Fruit fly (Drosophila melanogaster): ENCODE data around the gene Spn.

The Spn gene

DNA sequence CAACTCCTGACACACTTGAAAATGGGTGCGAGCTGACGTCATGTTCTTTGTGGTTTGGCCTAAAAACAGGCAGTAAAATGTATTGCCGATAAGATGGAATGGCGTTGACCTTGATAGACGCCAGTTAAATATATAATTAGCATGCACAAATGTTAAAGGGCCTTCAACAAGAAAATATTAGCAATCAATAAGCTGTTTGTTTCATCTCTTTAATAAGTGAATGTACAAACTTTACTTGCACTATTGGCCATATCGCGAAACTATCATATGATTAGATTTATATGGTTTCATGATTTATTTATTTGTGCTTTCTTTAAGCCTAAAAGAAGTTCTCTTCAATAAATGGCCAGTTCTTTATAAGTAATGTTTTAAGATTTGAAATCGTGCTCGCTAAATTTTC lies 92.1 kb downstream of the Spn start:
- TF ChIP-seq Med (GFP tag): peak; percentile 12
- peak; percentile 67 for TF ChIP-seq sens (GFP tag)
- no peak for TF ChIP-seq CG2120 (GFP tag; optimal IDR thresholded peaks at IDR 0.05)

DNA sequence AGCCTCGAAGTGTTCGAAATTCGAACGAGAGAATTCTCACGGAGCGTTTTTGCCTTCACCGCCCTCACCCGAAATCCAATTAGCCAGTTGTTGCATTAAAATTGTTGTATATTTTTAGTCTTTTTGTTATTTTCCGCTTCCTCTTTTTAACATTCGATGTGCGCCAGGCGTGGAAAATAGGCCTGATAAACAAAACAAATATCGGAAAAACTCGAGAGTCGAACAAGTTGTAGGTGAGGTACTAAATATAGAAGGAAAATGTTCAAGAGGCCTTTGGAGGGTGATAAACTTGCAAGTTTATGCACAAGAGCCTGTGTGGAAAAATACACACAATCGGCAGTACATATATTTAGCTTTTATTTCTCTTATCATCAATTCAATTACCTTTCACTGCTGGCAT lies 95.3 kb downstream of the Spn start:
- TF ChIP-seq Adf1 (GFP tag; IDR thresholded peaks at IDR 0.05) (no peak), dan (GFP tag; IDR thresholded peaks at IDR 0.05) (no peak), crol (GFP tag; IDR thresholded peaks at IDR 0.05) (peak; percentile 17; the same call in 1 of the 2 replicates), fu2 (GFP tag; optimal IDR thresholded peaks at IDR 0.05) (no peak), insv (GFP tag; optimal IDR thresholded peaks at IDR 0.05) (peak in 1 of 2 experiments; percentile 37), kah (GFP tag; optimal IDR thresholded peaks at IDR 0.05) (peak; percentile 86)

DNA sequence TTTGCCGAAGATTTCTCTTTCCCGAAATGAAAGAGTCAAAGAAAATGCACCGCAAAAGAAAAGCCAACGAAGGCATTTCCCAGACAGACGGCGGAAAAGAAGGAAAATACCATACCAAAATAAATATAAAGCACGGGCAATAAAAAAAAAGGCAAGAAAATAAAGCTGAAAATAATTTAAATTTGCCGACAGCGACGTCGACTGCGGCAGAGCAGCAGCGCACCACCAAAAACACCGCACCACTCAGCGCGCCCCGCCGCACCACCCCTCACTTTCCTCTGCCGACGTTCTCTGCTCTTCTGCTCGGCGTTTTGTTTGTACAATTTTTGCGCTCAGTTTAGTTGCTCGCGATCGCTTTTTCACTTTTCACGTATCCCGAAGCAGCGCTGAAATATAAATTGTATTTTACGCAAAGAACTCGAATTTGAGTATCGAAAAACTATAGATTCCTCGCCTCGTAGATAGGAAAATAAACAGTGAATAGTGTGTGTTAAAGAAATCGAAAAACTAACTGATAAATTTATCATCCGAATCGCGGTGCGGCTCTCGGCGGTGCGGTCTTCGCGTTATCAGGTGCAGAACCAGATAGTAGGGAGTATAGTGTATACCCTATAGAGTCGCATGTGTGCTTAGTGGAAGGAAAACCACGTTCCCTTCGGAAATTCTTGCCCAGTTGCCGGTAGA lies 96.4 kb downstream of the Spn start:
- TF ChIP-seq CG15479 (GFP tag; optimal IDR thresholded peaks at IDR 0.05): peak; percentile 62
- TF ChIP-seq D19A (tag; optimal IDR thresholded peaks at IDR 0.05): peak; percentile 76
- peak; percentile 98 for TF ChIP-seq crol (GFP tag; IDR thresholded peaks at IDR 0.05)
- TF ChIP-seq chm (GFP tag; IDR thresholded peaks at IDR 0.05): no peak
- TF ChIP-seq Deaf1 (tag; optimal IDR thresholded peaks at IDR 0.05): peak; percentile 55
- peak; percentile 64; the same call in 2 of the 4 replicates for TF ChIP-seq chinmo (GFP tag; IDR thresholded peaks at IDR 0.05; ENCODE audit: partially characterized antibody)
- peak; percentile 28 for TF ChIP-seq sd (tag; optimal IDR thresholded peaks at IDR 0.05)
- no peak for TF ChIP-seq CG8281 (tag; optimal IDR thresholded peaks at IDR 0.05)
- no peak for TF ChIP-seq CG12942 (GFP tag; optimal IDR thresholded peaks at IDR 0.05)
- 0 out of 3 replicates have a peak, but pooled peaks have one; percentile 29 for TF ChIP-seq CG34224 (GFP tag; IDR thresholded peaks at IDR 0.05; ENCODE audit: partially characterized antibody)
- peak; percentile 84 for TF ChIP-seq Hey (tag; optimal IDR thresholded peaks at IDR 0.05)
- peak; percentile 48 for TF ChIP-seq sug (tag; optimal IDR thresholded peaks at IDR 0.05)
- peak; percentile 35 for TF ChIP-seq B-H2 (GFP tag; optimal IDR thresholded peaks at IDR 0.05)
- TF ChIP-seq Med (GFP tag): peak; percentile 55
- peak; percentile 64 for TF ChIP-seq CG34376 (GFP tag; optimal IDR thresholded peaks at IDR 0.05)
- peak; percentile 17; the same call in 1 of the 3 replicates for TF ChIP-seq CG2199 (GFP tag; IDR thresholded peaks at IDR 0.05)
- TF ChIP-seq exex (tag; optimal IDR thresholded peaks at IDR 0.05): peak; percentile 53
- TF ChIP-seq CG10543 (GFP tag; optimal IDR thresholded peaks at IDR 0.05): peak; percentile 76
- TF ChIP-seq CG3163 (GFP tag; optimal IDR thresholded peaks at IDR 0.05): peak; percentile 12
- peak; percentile 9 for TF ChIP-seq pho (GFP tag; optimal IDR thresholded peaks at IDR 0.05)
- peak; percentile 6 for TF ChIP-seq CG9437 (GFP tag; optimal IDR thresholded peaks at IDR 0.05)
- TF ChIP-seq YL-1 (GFP tag; optimal IDR thresholded peaks at IDR 0.05): no peak
- peak; percentile 49 for TF ChIP-seq sens (GFP tag)
- TF ChIP-seq CG12769 (tag; optimal IDR thresholded peaks at IDR 0.05): peak; percentile 41
- peak; percentile 48 for TF ChIP-seq Drgx (GFP tag; IDR thresholded peaks at IDR 0.05)
- peak; percentile 42 for TF ChIP-seq lab (GFP tag; optimal IDR thresholded peaks at IDR 0.05)
- peak; percentile 100 for TF ChIP-seq Adf1 (GFP tag; IDR thresholded peaks at IDR 0.05)
- peak in 1 of 2 experiments; percentile 37 for TF ChIP-seq Trl (optimal IDR thresholded peaks at IDR 0.05)
- no peak for TF ChIP-seq Trl (GFP tag; optimal IDR thresholded peaks at IDR 0.05)
- peak; percentile 3 for TF ChIP-seq CG1792 (GFP tag; optimal IDR thresholded peaks at IDR 0.05)
- no peak for TF ChIP-seq CG11247 (GFP tag; IDR thresholded peaks at IDR 0.05)
- 0 out of 2 replicates have a peak, but pooled peaks have one; percentile 40 for TF ChIP-seq GATAe (GFP tag; conservative IDR thresholded peaks at IDR 0.05)
- TF ChIP-seq CG18599 (GFP tag; optimal IDR thresholded peaks at IDR 0.05): peak; percentile 30
- TF ChIP-seq CG15696 (tag; optimal IDR thresholded peaks at IDR 0.05): no peak
- TF ChIP-seq mirr (GFP tag; optimal IDR thresholded peaks at IDR 0.05): peak; percentile 40
- no peak for TF ChIP-seq scrt (GFP tag; optimal IDR thresholded peaks at IDR 0.05)
- TF ChIP-seq grn (GFP tag; optimal IDR thresholded peaks at IDR 0.05): peak; percentile 74
- no peak for TF ChIP-seq cg (GFP tag; optimal IDR thresholded peaks at IDR 0.05)
- peak; percentile 23; the same call in 1 of the 2 replicates for TF ChIP-seq Atf6 (GFP tag; IDR thresholded peaks at IDR 0.05)
- TF ChIP-seq yki (optimal IDR thresholded peaks at IDR 0.05): no peak
